Worm (Caenorhabditis elegans): ENCODE measurements around the gene Y116F11A.3.

Y116F11A.3 gene

ce11 chrV:19741034-19741433 is 12.2 kb downstream of the Y116F11A.3 start, which contains the start of gene W04E12.2:
Gene W04E12.2, minus strand, starts transcription at chrV:19741134.
- TF ChIP-seq skn-1 (tag; optimal IDR thresholded peaks at IDR 0.05) (no peak), ZK546.5 (tag; optimal IDR thresholded peaks at IDR 0.05) (no peak), nhr-21 (tag; optimal IDR thresholded peaks at IDR 0.05) (no peak), fos-1 (tag; optimal IDR thresholded peaks at IDR 0.05) (no peak), sma-9 (GFP tag; optimal IDR thresholded peaks at IDR 0.05) (no peak), sma-9 (tag; optimal IDR thresholded peaks at IDR 0.05) (no peak)

- TF ChIP-seq lin-11 (tag; optimal IDR thresholded peaks at IDR 0.05) (no peak), nhr-12 (tag; optimal IDR thresholded peaks at IDR 0.05) (no peak), nhr-129 (tag; optimal IDR thresholded peaks at IDR 0.05) (no peak), elt-3 (tag; optimal IDR thresholded peaks at IDR 0.05) (no peak), unc-39 (tag; optimal IDR thresholded peaks at IDR 0.05) (no peak), nhr-23 (tag; optimal IDR thresholded peaks at IDR 0.05) (no peak), aly-2 (tag; optimal IDR thresholded peaks at IDR 0.05) (no peak), elt-1 (tag; optimal IDR thresholded peaks at IDR 0.05) (no peak), sma-3 (GFP tag; optimal IDR thresholded peaks at IDR 0.05) (no peak), blmp-1 (tag; optimal IDR thresholded peaks at IDR 0.05; ENCODE audit: insufficient read depth) (no peak), lsy-2 (tag; optimal IDR thresholded peaks at IDR 0.05) (no peak)
These were observed 12.8 kb downstream of the Y116F11A.3 start, which contains the start of gene W04E12.3 for ce11 chrV:19741651-19742050. Gene W04E12.3, plus strand, starts transcription at chrV:19741951.

- TF ChIP-seq elt-1 (tag; optimal IDR thresholded peaks at IDR 0.05) (no peak), unc-55 (GFP tag; optimal IDR thresholded peaks at IDR 0.05) (no peak), ZK546.5 (tag; optimal IDR thresholded peaks at IDR 0.05) (no peak), fos-1 (tag; optimal IDR thresholded peaks at IDR 0.05) (no peak), peb-1 (tag; optimal IDR thresholded peaks at IDR 0.05) (no peak), nhr-23 (tag; optimal IDR thresholded peaks at IDR 0.05) (no peak), ztf-11 (tag; optimal IDR thresholded peaks at IDR 0.05) (no peak), lin-39 (tag; optimal IDR thresholded peaks at IDR 0.05) (no peak), lsy-2 (tag; optimal IDR thresholded peaks at IDR 0.05) (no peak), nhr-11 (tag; optimal IDR thresholded peaks at IDR 0.05) (no peak), mab-5 (tag; optimal IDR thresholded peaks at IDR 0.05) (no peak)
These were observed 14.5 kb downstream of the Y116F11A.3 start, which contains the start of gene W04E12.4 for ce11 chrV:19743305-19743704. Gene W04E12.4, plus strand, starts transcription at chrV:19743605.

- TF ChIP-seq ztf-11 (tag; optimal IDR thresholded peaks at IDR 0.05) (no peak), skn-1 (tag; optimal IDR thresholded peaks at IDR 0.05) (no peak), nhr-6 (tag; optimal IDR thresholded peaks at IDR 0.05) (no peak), ceh-16 (tag; optimal IDR thresholded peaks at IDR 0.05) (no peak), R02D3.7 (tag; optimal IDR thresholded peaks at IDR 0.05) (no peak), ztf-1 (GFP tag; conservative IDR thresholded peaks at IDR 0.05) (no peak), nhr-23 (tag; optimal IDR thresholded peaks at IDR 0.05) (no peak), nhr-25 (tag; optimal IDR thresholded peaks at IDR 0.05) (no peak), nhr-10 (tag; optimal IDR thresholded peaks at IDR 0.05) (no peak), nhr-237 (tag; optimal IDR thresholded peaks at IDR 0.05) (no peak), elt-3 (tag; optimal IDR thresholded peaks at IDR 0.05) (no peak), alr-1 (tag; optimal IDR thresholded peaks at IDR 0.05) (no peak)
These were observed 15.0 kb downstream of the Y116F11A.3 start for ce11 chrV:19743794-19744193.

- TF ChIP-seq ZK546.5 (tag; optimal IDR thresholded peaks at IDR 0.05) (no peak), blmp-1 (tag; optimal IDR thresholded peaks at IDR 0.05; ENCODE audit: insufficient read depth) (no peak), lin-13 (GFP tag; optimal IDR thresholded peaks at IDR 0.05) (no peak), Y55F3AM.14 (GFP tag; optimal IDR thresholded peaks at IDR 0.05) (no peak), dmd-4 (tag; optimal IDR thresholded peaks at IDR 0.05) (no peak), nhr-10 (tag; optimal IDR thresholded peaks at IDR 0.05) (no peak), C34F6.9 (tag; optimal IDR thresholded peaks at IDR 0.05) (no peak), sma-3 (GFP tag; optimal IDR thresholded peaks at IDR 0.05) (no peak)
These were observed 15.4 kb downstream of the Y116F11A.3 start for ce11 chrV:19744210-19744609.

All from whole organism, L2 larva.